Worm (Caenorhabditis elegans) whole organism, late embryonic: ENCODE results near the gene ZK177.11.

Source experiments
- C08G9.2 ChIP-seq: sonication (generic microtip); optimal IDR thresholded peaks from 2 replicates; lab custom pipeline; 2016; ENCODE audit warnings: mild to moderate bottlenecking, missing genetic modification characterization, moderate library complexity, missing compliant biosample characterization
- K02D7.2 ChIP-seq: sonication (generic microtip); optimal IDR thresholded peaks from 2 replicates; lab custom pipeline; 2017; ENCODE audit warnings: mild to moderate bottlenecking, missing genetic modification characterization, missing compliant biosample characterization
- K09A11.1 ChIP-seq: sonication (generic microtip); optimal IDR thresholded peaks from 2 replicates; lab custom pipeline; 2017; ENCODE audit warnings: antibody characterized with exemption, mild to moderate bottlenecking, missing genetic modification characterization, missing compliant biosample characterization; ENCODE audit not compliant: insufficient read depth
- T23F11.4 ChIP-seq: fragments of 200-800 bp; sonication (Bioruptor generic); optimal IDR thresholded peaks from 2 replicates; lab custom pipeline; 2018; ENCODE audit warnings: mild to moderate bottlenecking, missing genetic modification characterization, missing compliant biosample characterization
- Y22D7AL.16 ChIP-seq: sonication (generic microtip); optimal IDR thresholded peaks from 2 replicates; lab custom pipeline; 2016; ENCODE audit warnings: missing genetic modification characterization, missing compliant biosample characterization
- ama-1 ChIP-seq: fragments of 150-350 bp; optimal IDR thresholded peaks from 2 replicates; lab custom pipeline; 2014
- ceh-19 ChIP-seq: fragments of 200-800 bp; sonication (Bioruptor generic); optimal IDR thresholded peaks from 2 replicates; lab custom pipeline; 2018; ENCODE audit warnings: mild to moderate bottlenecking, missing genetic modification characterization, missing compliant biosample characterization
- ceh-2 ChIP-seq: sonication (generic microtip); optimal IDR thresholded peaks from 2 replicates; lab custom pipeline; 2016; ENCODE audit warnings: missing genotype, missing genetic modification characterization, missing compliant biosample characterization
- ceh-24 ChIP-seq: sonication (generic microtip); optimal IDR thresholded peaks from 2 replicates; lab custom pipeline; 2016; ENCODE audit warnings: mild to moderate bottlenecking, missing genetic modification characterization, missing compliant biosample characterization
- ceh-31 ChIP-seq: sonication (generic microtip); optimal IDR thresholded peaks from 2 replicates; lab custom pipeline; 2016; ENCODE audit warnings: missing genetic modification characterization, missing compliant biosample characterization
- ceh-34 ChIP-seq: sonication (generic microtip); optimal IDR thresholded peaks from 2 replicates; lab custom pipeline; 2016; ENCODE audit warnings: mild to moderate bottlenecking, missing genetic modification characterization, missing compliant biosample characterization
- ceh-48 ChIP-seq: sonication (generic microtip); optimal IDR thresholded peaks from 2 replicates; lab custom pipeline; 2016; ENCODE audit warnings: missing genetic modification characterization, inconsistent platforms, missing compliant biosample characterization
- ceh-9 ChIP-seq: sonication (generic microtip); optimal IDR thresholded peaks from 2 replicates; lab custom pipeline; 2016; ENCODE audit warnings: mild to moderate bottlenecking, missing genetic modification characterization, inconsistent platforms, missing compliant biosample characterization
- dmd-4 ChIP-seq: sonication (generic microtip); optimal IDR thresholded peaks from 2 replicates; lab custom pipeline; 2016; ENCODE audit warnings: borderline replicate concordance, missing genetic modification characterization, missing compliant biosample characterization
- dve-1 ChIP-seq: sonication (generic microtip); optimal IDR thresholded peaks from 2 replicates; lab custom pipeline; 2017; ENCODE audit warnings: antibody characterized with exemption, mild to moderate bottlenecking, missing genetic modification characterization, missing compliant biosample characterization
- elt-2 ChIP-seq: sonication (generic microtip); optimal IDR thresholded peaks from 2 replicates; lab custom pipeline; 2016; ENCODE audit warnings: missing genetic modification reagents, missing genetic modification characterization, missing compliant biosample characterization
- elt-4 ChIP-seq: sonication (generic microtip); optimal IDR thresholded peaks from 2 replicates; lab custom pipeline; 2016; ENCODE audit warnings: missing genetic modification characterization, missing compliant biosample characterization
- eyg-1 ChIP-seq: sonication (generic microtip); optimal IDR thresholded peaks from 2 replicates; lab custom pipeline; 2016; ENCODE audit warnings: missing genotype, missing genetic modification characterization, missing compliant biosample characterization
- fax-1 ChIP-seq: sonication (generic microtip); optimal IDR thresholded peaks from 2 replicates; lab custom pipeline; 2016; ENCODE audit warnings: missing genotype, missing genetic modification characterization, missing compliant biosample characterization
- fkh-10 ChIP-seq: fragments of 150-350 bp; optimal IDR thresholded peaks from 2 replicates; lab custom pipeline; 2014; ENCODE audit warnings: missing biosample characterization, missing genetic modification reagents, missing genetic modification characterization
- fkh-6 ChIP-seq: sonication (generic microtip); optimal IDR thresholded peaks from 2 replicates; lab custom pipeline; 2016; ENCODE audit warnings: missing genetic modification characterization, missing compliant biosample characterization
- hlh-15 ChIP-seq: sonication (generic microtip); optimal IDR thresholded peaks from 2 replicates; lab custom pipeline; 2016; ENCODE audit warnings: missing genetic modification characterization, missing compliant biosample characterization
- hlh-30 ChIP-seq: sonication (generic microtip); optimal IDR thresholded peaks from 2 replicates; lab custom pipeline; 2017; ENCODE audit warnings: antibody characterized with exemption, missing genetic modification characterization, missing compliant biosample characterization; ENCODE audit not compliant: insufficient read depth
- hlh-8 ChIP-seq: sonication (generic microtip); optimal IDR thresholded peaks from 2 replicates; lab custom pipeline; 2016; ENCODE audit warnings: missing genotype, missing genetic modification characterization, missing compliant biosample characterization
- npax-4 ChIP-seq: sonication (generic microtip); optimal IDR thresholded peaks from 2 replicates; lab custom pipeline; 2016; ENCODE audit warnings: missing genetic modification characterization, missing compliant biosample characterization
- odd-2 ChIP-seq: sonication (generic microtip); optimal IDR thresholded peaks from 2 replicates; lab custom pipeline; 2017; ENCODE audit warnings: antibody characterized with exemption, mild to moderate bottlenecking, missing genetic modification characterization, missing compliant biosample characterization
- pag-3 ChIP-seq: sonication (generic microtip); optimal IDR thresholded peaks from 2 replicates; lab custom pipeline; 2016; ENCODE audit warnings: missing compliant biosample characterization, missing genetic modification characterization, borderline replicate concordance
- pha-2 ChIP-seq: sonication (generic microtip); optimal IDR thresholded peaks from 2 replicates; lab custom pipeline; 2017; ENCODE audit warnings: mild to moderate bottlenecking, missing genetic modification characterization, missing compliant biosample characterization
- pha-4 ChIP-seq: fragments of 150-350 bp; optimal IDR thresholded peaks from 2 replicates; lab custom pipeline; 2018; ENCODE audit warnings: missing biosample characterization, missing genetic modification reagents, missing genetic modification characterization
- pros-1 ChIP-seq: fragments of 150-350 bp; optimal IDR thresholded peaks from 2 replicates; lab custom pipeline; 2014; ENCODE audit warnings: missing biosample characterization, missing genetic modification reagents, missing genetic modification characterization
- ref-2 ChIP-seq: sonication (generic microtip); optimal IDR thresholded peaks from 2 replicates; lab custom pipeline; 2016; ENCODE audit warnings: missing genetic modification characterization, missing compliant biosample characterization
- ttx-3 ChIP-seq: sonication (generic microtip); optimal IDR thresholded peaks from 2 replicates; lab custom pipeline; 2016; ENCODE audit warnings: missing genetic modification reagents, missing genetic modification characterization, missing compliant biosample characterization
- unc-42 ChIP-seq: sonication (generic microtip); optimal IDR thresholded peaks from 2 replicates; lab custom pipeline; 2016; ENCODE audit warnings: missing genotype, missing genetic modification characterization, missing compliant biosample characterization
- unc-55 ChIP-seq: sonication (generic microtip); optimal IDR thresholded peaks from 2 replicates; lab custom pipeline; 2017; ENCODE audit warnings: missing biosample characterization, missing genetic modification reagents, missing genetic modification characterization
- zip-5 ChIP-seq: sonication (generic microtip); optimal IDR thresholded peaks from 2 replicates; lab custom pipeline; 2016; ENCODE audit warnings: missing genetic modification characterization, missing compliant biosample characterization
- ztf-16 ChIP-seq: sonication (generic microtip); optimal IDR thresholded peaks from 2 replicates; lab custom pipeline; 2017; ENCODE audit warnings: missing genetic modification characterization, missing compliant biosample characterization

Gene ZK177.11

DNA sequence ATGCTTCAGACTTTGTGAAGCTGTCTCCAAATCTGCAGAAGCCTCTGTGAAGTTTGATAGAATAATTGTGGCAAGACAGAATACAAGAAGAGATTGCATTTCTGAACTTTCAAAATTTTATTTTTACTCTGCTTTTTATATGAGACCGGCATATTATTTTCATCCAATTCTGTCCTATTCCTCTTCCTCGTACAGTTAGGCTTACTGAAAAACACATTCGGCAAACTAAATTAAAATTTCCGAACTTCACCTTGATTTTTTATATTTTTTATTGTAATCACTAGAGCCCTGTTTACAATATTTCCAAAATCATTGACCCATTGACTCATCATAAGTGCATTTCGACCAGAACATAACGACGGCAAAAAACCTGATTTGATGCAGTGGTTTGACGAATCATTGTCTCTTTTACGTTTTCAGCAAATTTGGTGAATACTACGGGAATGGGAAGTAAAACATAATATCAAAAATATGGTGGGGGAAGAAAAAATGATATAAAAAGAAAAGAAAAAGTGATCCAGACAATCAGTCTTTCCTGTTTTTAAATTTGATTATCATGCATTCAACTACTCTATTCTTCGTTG lies 24.5 kb upstream of the ZK177.11 start, which contains the start of the genes suex-1 and F12A10.9:
suex-1 (minus strand) TSS at position 101 of the 584 bp plus-strand sequence.
F12A10.9 (plus strand) TSS at position 534 of the 584 bp plus-strand sequence.
- TF ChIP-seq dve-1 (no peak), unc-55 (GFP tag; lab: Kevin White, UChicago) (no peak), elt-4 (tag; lab: Kevin White, UChicago) (no peak), fax-1 (tag; lab: Kevin White, UChicago) (no peak), fkh-10 (GFP tag; lab: Kevin White, UChicago) (no peak), ceh-48 (tag; lab: Kevin White, UChicago) (no peak), hlh-8 (tag; lab: Kevin White, UChicago) (no peak), T23F11.4 (GFP tag; lab: Kevin White, UChicago) (no peak), odd-2 (tag; lab: Kevin White, UChicago) (no peak), fkh-6 (tag; lab: Kevin White, UChicago) (no peak), pros-1 (tag; lab: Kevin White, UChicago) (no peak), ceh-9 (no peak), dmd-4 (tag; lab: Kevin White, UChicago) (no peak), npax-4 (no peak), ref-2 (no peak), pha-4 (tag; lab: Kevin White, UChicago) (no peak), ceh-24 (tag; lab: Kevin White, UChicago) (no peak), ama-1 (lab: Kevin White, UChicago) (no peak), ttx-3 (no peak)

DNA sequence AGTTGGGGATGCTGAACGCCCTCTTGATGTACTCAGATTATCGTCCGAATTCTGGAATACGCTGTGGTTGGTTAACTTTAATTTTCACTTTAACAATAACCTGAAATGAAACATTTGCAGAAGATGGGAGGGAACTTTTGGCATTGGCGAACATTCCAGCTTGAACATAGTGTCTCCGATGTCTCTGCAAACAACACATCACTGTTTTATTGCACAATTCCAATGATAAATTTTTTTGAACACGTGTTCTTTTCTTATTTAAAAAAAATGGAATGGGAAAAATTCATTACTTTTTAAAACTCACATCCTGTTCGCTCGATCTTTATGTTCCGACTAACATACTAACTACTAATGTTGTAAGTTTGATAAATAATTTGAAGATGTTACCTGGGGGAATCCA lies 22.3 kb upstream of the ZK177.11 start, which contains the start of gene fzy-1:
fzy-1 (plus strand) TSS at position 301 of the 400 bp plus-strand sequence.
- TF ChIP-seq ceh-48 (tag; lab: Kevin White, UChicago) (no peak), pha-2 (tag; lab: Kevin White, UChicago) (no peak), elt-2 (tag; lab: Kevin White, UChicago) (no peak), ceh-31 (tag; lab: Kevin White, UChicago) (no peak), C08G9.2 (tag; lab: Kevin White, UChicago) (no peak), hlh-15 (tag; lab: Kevin White, UChicago) (no peak), pag-3 (tag; lab: Kevin White, UChicago) (no peak), zip-5 (tag; lab: Kevin White, UChicago) (no peak), ztf-16 (tag; lab: Kevin White, UChicago) (no peak), unc-42 (tag; lab: Kevin White, UChicago) (no peak), K02D7.2 (tag; lab: Kevin White, UChicago) (no peak), K09A11.1 (no peak), ceh-19 (GFP tag; lab: Kevin White, UChicago) (no peak), Y22D7AL.16 (tag; lab: Kevin White, UChicago) (no peak), eyg-1 (tag; lab: Kevin White, UChicago) (no peak), fkh-6 (tag; lab: Kevin White, UChicago) (no peak), ceh-9 (no peak), ceh-34 (tag; lab: Kevin White, UChicago) (no peak), hlh-30 (tag; lab: Kevin White, UChicago) (no peak)

DNA sequence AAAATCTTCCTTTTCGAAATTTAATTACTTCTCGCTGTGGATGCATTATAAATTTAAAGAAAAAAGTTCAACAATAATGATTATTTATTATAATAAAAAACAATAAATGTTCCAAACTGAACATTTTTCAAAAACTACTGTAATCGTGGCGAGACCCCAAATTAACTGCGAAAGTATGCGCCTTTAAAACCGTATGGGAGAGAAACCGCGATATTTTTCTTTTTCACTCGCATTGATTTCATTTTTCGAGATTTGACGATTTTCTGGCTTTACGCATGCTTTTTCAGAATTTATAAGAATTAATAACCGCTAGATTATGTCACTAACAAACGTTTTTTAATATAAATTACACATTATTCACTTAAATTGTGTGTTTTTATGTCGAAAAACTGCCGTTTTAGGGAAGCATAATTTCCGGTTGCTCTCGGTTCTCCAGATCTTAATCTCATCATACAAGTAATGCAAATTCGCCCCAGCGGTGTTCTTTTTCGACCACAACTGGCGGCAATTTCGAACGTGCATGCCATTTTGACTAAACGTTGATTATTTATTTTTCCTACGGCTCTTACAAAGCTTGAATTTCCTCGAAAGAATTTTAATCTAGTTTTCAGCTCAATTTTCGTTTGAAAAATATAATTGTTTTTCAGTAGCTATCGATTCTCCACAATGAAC lies 21.6 kb upstream of the ZK177.11 start, which contains the start of gene F12A10.8:
F12A10.8 (minus strand) TSS at position 79 of the 672 bp plus-strand sequence.
- TF ChIP-seq unc-42 (tag; lab: Kevin White, UChicago) (peak; percentile 81), ceh-2 (no peak)
